Fruit fly (Drosophila melanogaster) whole organism, adult: ENCODE results near the gene CG14841.

Experiments
- CG12768 ChIP-seq: fragments of 200-800 bp; sonication (Bioruptor generic); optimal IDR thresholded peaks from 2 replicates; lab custom pipeline; 2017; ENCODE audit warnings: missing biosample characterization, missing genetic modification characterization, mild to moderate bottlenecking, moderate library complexity, missing genetic modification reagents
- CG1620 ChIP-seq: fragments of 200-800 bp; sonication (Bioruptor generic); optimal IDR thresholded peaks from 2 replicates; lab custom pipeline; 2016; ENCODE audit warnings: missing biosample characterization, missing genetic modification characterization
- Crg-1 ChIP-seq: fragments of 200-800 bp; sonication (Bioruptor generic); optimal IDR thresholded peaks from 2 replicates; lab custom pipeline; 2016; ENCODE audit warnings: missing biosample characterization, missing genetic modification characterization
- Hr96 ChIP-seq: fragments of 200-800 bp; sonication (Bioruptor generic); optimal IDR thresholded peaks from 2 replicates; lab custom pipeline; 2016; ENCODE audit warnings: missing biosample characterization, missing genetic modification characterization
- cic ChIP-seq: fragments of 200-800 bp; sonication (Bioruptor generic); optimal IDR thresholded peaks from 2 replicates; lab custom pipeline; 2017; ENCODE audit warnings: missing biosample characterization, mild to moderate bottlenecking, missing genetic modification characterization, moderate library complexity
- tj ChIP-seq: fragments of 200-800 bp; sonication (Bioruptor generic); optimal IDR thresholded peaks from 3 replicates; lab custom pipeline; 2017; ENCODE audit warnings: missing biosample characterization, mild to moderate bottlenecking, missing genetic modification characterization, moderate library complexity
- toe ChIP-seq: fragments of 200-800 bp; sonication (Bioruptor generic); optimal IDR thresholded peaks from 2 replicates; lab custom pipeline; 2016; ENCODE audit warnings: missing biosample characterization, missing genetic modification characterization

DNA sequence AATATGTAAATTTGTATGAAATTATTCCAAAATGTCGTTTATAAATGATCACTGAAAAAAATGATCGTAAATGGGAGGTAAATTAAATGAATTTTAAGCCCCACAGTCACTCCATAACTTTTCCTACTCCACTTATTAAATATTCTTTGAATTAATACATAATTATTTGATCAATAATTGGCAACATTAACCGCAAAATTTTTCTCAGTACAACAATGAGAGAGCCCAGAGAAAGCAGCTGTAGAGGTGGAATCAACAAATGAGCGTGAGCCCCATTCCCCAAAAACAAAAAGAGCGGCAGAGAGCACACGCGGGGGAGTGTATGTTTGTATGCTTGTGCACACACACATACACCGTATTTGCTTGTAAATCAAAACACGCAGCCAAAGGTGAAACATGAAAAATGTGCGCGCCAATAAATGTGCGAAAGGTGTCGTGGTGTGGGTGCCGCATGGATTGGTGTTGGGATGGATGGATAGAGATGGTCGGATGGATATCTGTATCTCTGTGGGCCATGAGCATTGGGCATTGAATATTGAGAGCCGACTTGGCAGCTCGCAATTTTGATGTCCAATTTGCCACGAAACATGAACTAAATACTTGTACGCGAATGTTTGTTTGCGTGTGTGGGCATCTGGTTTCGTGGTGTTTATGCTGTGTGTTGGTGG is 21.7 kb upstream of the CG14841 start:
- peak; percentile 71 for TF ChIP-seq cic
- peak; percentile 41 for TF ChIP-seq CG1620 (GFP tag; lab: Kevin White, UChicago)
- TF ChIP-seq Hr96 (GFP tag; lab: Kevin White, UChicago), result peak; percentile 60
- peak; percentile 66 for TF ChIP-seq Crg-1
- peak; percentile 91 for TF ChIP-seq CG12768 (GFP tag; lab: Kevin White, UChicago)
- peak; percentile 67 for TF ChIP-seq tj (GFP tag; lab: Kevin White, UChicago)
- peak; percentile 71 for TF ChIP-seq toe
